Worm (Caenorhabditis elegans): ENCODE measurements around the gene aip-1.

- TF ChIP-seq ama-1 (optimal IDR thresholded peaks at IDR 0.05) = no peak
- TF ChIP-seq ets-4 (tag; optimal IDR thresholded peaks at IDR 0.05) = no peak
- no peak for TF ChIP-seq fkh-10 (GFP tag; optimal IDR thresholded peaks at IDR 0.05)
- TF ChIP-seq ceh-31 (tag; optimal IDR thresholded peaks at IDR 0.05) = no peak
- TF ChIP-seq pqm-1 (tag; optimal IDR thresholded peaks at IDR 0.05) = no peak
- no peak for TF ChIP-seq rnt-1 (tag; optimal IDR thresholded peaks at IDR 0.05)
- TF ChIP-seq ceh-34 (tag; optimal IDR thresholded peaks at IDR 0.05) = no peak
- no peak for TF ChIP-seq elt-2 (tag; optimal IDR thresholded peaks at IDR 0.05)
- TF ChIP-seq fkh-6 (tag; optimal IDR thresholded peaks at IDR 0.05) = no peak
- no peak for TF ChIP-seq nhr-11 (tag; optimal IDR thresholded peaks at IDR 0.05)
These were observed 27.3 kb upstream of the aip-1 start, which contains the start of gene end-1 for ce11 chrV:13984828-13985227.

Data from whole organism, late embryonic.